Worm (Caenorhabditis elegans) whole organism, L3 larva: ENCODE data around the gene sdz-9.

Experiments
- ZK546.5 ChIP-seq: sonication (generic microtip); optimal IDR thresholded peaks from 2 replicates; lab custom pipeline; 2017; ENCODE audit warnings: missing biosample characterization, missing genetic modification characterization
- ceh-9 ChIP-seq: sonication (generic microtip); optimal IDR thresholded peaks from 2 replicates; lab custom pipeline; 2018; ENCODE audit warnings: missing biosample characterization, missing genetic modification characterization
- elt-1 ChIP-seq: fragments of 150-350 bp; optimal IDR thresholded peaks from 2 replicates; lab custom pipeline; 2014; ENCODE audit warnings: missing biosample characterization, missing genetic modification characterization
- mml-1 ChIP-seq: fragments of 150-350 bp; sonication (generic microtip); optimal IDR thresholded peaks from 3 replicates; lab custom pipeline; 2014; ENCODE audit warnings: missing biosample characterization, missing genetic modification characterization
- nhr-12 ChIP-seq: fragments of 150-350 bp; optimal IDR thresholded peaks from 2 replicates; lab custom pipeline; 2014; ENCODE audit warnings: missing biosample characterization, missing genetic modification characterization
- nhr-25 ChIP-seq: sonication (generic microtip); optimal IDR thresholded peaks from 2 replicates; lab custom pipeline; 2017; ENCODE audit warnings: missing biosample characterization, missing genetic modification characterization
- pqm-1 ChIP-seq: fragments of 150-350 bp; optimal IDR thresholded peaks from 2 replicates; lab custom pipeline; 2017; ENCODE audit warnings: missing biosample characterization, missing genetic modification characterization, inconsistent platforms
- sea-2 ChIP-seq: fragments of 150-350 bp; sonication (generic microtip); optimal IDR thresholded peaks from 4 replicates; lab custom pipeline; 2014; ENCODE audit warnings: missing biosample characterization, missing genetic modification reagents, missing genetic modification characterization
- snpc-4 ChIP-seq: fragments of 150-350 bp; optimal IDR thresholded peaks from 2 replicates; lab custom pipeline; 2014; ENCODE audit warnings: missing biosample characterization, missing genetic modification characterization
- unc-39 ChIP-seq: sonication (generic microtip); optimal IDR thresholded peaks from 4 replicates; lab custom pipeline; 2017; ENCODE audit warnings: missing biosample characterization, missing genetic modification characterization
- zag-1 ChIP-seq: fragments of 150-350 bp; optimal IDR thresholded peaks from 2 replicates; lab custom pipeline; 2014; ENCODE audit warnings: missing biosample characterization, missing genetic modification characterization
- ztf-11 ChIP-seq: fragments of 150-350 bp; optimal IDR thresholded peaks from 2 replicates; lab custom pipeline; 2014; ENCODE audit warnings: missing biosample characterization, missing genetic modification characterization

ce11 chrII:2785787-2786186 lies 12.4 kb upstream of the sdz-9 start:
- no peak for TF ChIP-seq ZK546.5
- TF ChIP-seq ceh-9 (tag; lab: Kevin White, UChicago): no peak
- no peak for TF ChIP-seq pqm-1 (tag; lab: Kevin White, UChicago)
- TF ChIP-seq nhr-12 (tag; lab: Kevin White, UChicago): no peak
- no peak for TF ChIP-seq mml-1
- TF ChIP-seq snpc-4 (tag; lab: Kevin White, UChicago): no peak
- TF ChIP-seq nhr-25 (tag; lab: Kevin White, UChicago): no peak
- TF ChIP-seq sea-2 (GFP tag; lab: Kevin White, UChicago): no peak
- TF ChIP-seq elt-1 (tag; lab: Kevin White, UChicago): no peak
- no peak for TF ChIP-seq ztf-11 (tag; lab: Kevin White, UChicago)
- no peak for TF ChIP-seq zag-1
- TF ChIP-seq unc-39 (tag; lab: Kevin White, UChicago): no peak
